Worm (Caenorhabditis elegans): Measurements from ENCODE around the gene C18B2.2.

DNA sequence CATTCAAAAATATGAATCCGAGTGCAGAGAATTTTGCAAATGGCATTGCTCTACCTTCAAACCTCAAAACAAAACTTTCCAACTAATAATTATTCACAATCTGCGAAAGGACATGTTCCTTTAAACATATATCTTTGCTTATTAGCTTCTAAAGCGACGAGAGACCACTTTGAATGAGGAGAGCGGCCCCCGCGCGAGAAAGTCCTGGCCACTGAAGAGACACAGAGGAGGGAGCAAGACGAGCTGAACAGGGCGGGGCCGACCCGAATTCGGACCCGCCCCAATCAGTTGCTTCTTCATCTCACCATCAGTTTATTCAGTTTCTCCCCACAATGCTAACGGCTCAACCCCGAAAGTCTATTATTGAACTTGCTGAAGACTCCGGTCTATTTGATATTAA, 37.6 kb upstream of the C18B2.2 start, which contains the start of gene T27A10.2:
- no peak for TF ChIP-seq tra-4 (tag; optimal IDR thresholded peaks at IDR 0.05)
- TF ChIP-seq ama-1 (optimal IDR thresholded peaks at IDR 0.05), result no peak
- no peak for TF ChIP-seq aly-1 (tag; optimal IDR thresholded peaks at IDR 0.05)
- TF ChIP-seq ceh-36 (tag; optimal IDR thresholded peaks at IDR 0.05), result no peak
- no peak for TF ChIP-seq hnd-1 (tag; optimal IDR thresholded peaks at IDR 0.05)
- TF ChIP-seq sea-1 (GFP tag; conservative IDR thresholded peaks at IDR 0.05), result no peak
- TF ChIP-seq tbx-11 (GFP tag; IDR thresholded peaks at IDR 0.05), result no peak
- no peak for TF ChIP-seq flt-1 (GFP tag; IDR thresholded peaks at IDR 0.05)
- no peak for TF ChIP-seq B0310.2 (tag; optimal IDR thresholded peaks at IDR 0.05)
